Fruit fly (Drosophila melanogaster): ENCODE data around the gene CG13924.

CG13924 gene

dm6 chr3L:1909000-1909399, 39.2 kb downstream of the CG13924 start:
- TF ChIP-seq pan (optimal IDR thresholded peaks at IDR 0.05) (no peak), psq (optimal IDR thresholded peaks at IDR 0.05) (no peak), CG8478 (optimal IDR thresholded peaks at IDR 0.05) (no peak), Dll (optimal IDR thresholded peaks at IDR 0.05) (no peak), EcR (GFP tag; optimal IDR thresholded peaks at IDR 0.05) (no peak), usp (GFP tag; optimal IDR thresholded peaks at IDR 0.05) (no peak)

dm6 chr3L:1910107-1910506, 40.3 kb downstream of the CG13924 start, which contains the start of gene dsb:
TSS of gene dsb (minus strand) at chr3L:1910197.
- TF ChIP-seq Dll (optimal IDR thresholded peaks at IDR 0.05) (no peak), usp (GFP tag; optimal IDR thresholded peaks at IDR 0.05) (no peak), CG8478 (optimal IDR thresholded peaks at IDR 0.05) (no peak), psq (optimal IDR thresholded peaks at IDR 0.05) (no peak), pan (optimal IDR thresholded peaks at IDR 0.05) (no peak), EcR (GFP tag; optimal IDR thresholded peaks at IDR 0.05) (no peak)

- TF ChIP-seq CG8478 (optimal IDR thresholded peaks at IDR 0.05), result no peak
- TF ChIP-seq Dll (optimal IDR thresholded peaks at IDR 0.05), result no peak
- TF ChIP-seq EcR (GFP tag; optimal IDR thresholded peaks at IDR 0.05), result no peak
- TF ChIP-seq usp (GFP tag; optimal IDR thresholded peaks at IDR 0.05), result no peak
- no peak for TF ChIP-seq psq (optimal IDR thresholded peaks at IDR 0.05)
- TF ChIP-seq pan (optimal IDR thresholded peaks at IDR 0.05), result no peak
These were observed 44.8 kb downstream of the CG13924 start for dm6 chr3L:1914668-1915067.

DNA sequence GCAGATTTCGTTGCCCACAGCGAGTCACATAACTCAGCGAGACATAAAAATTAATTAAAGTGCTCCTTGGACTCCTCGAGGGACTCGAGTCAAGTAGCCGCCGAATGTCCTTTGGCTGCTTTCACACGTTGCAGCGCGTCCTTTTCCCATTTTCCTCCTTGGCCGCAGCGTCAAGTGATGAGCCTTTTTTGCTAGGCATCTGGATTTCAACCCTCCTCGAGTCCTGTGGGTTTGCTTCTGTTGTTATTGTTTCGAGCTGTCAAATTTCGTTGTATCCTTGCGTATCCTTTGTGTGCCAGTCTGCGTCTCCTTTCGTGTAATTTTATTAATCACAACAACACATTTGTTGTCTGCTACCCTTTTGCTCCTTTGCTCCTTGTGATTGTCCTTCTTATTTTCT, 46.8 kb downstream of the CG13924 start:
- TF ChIP-seq psq (optimal IDR thresholded peaks at IDR 0.05) (no peak), usp (GFP tag; optimal IDR thresholded peaks at IDR 0.05) (no peak), pan (optimal IDR thresholded peaks at IDR 0.05) (no peak), CG8478 (optimal IDR thresholded peaks at IDR 0.05) (no peak), EcR (GFP tag; optimal IDR thresholded peaks at IDR 0.05) (no peak), Dll (optimal IDR thresholded peaks at IDR 0.05) (no peak)

DNA sequence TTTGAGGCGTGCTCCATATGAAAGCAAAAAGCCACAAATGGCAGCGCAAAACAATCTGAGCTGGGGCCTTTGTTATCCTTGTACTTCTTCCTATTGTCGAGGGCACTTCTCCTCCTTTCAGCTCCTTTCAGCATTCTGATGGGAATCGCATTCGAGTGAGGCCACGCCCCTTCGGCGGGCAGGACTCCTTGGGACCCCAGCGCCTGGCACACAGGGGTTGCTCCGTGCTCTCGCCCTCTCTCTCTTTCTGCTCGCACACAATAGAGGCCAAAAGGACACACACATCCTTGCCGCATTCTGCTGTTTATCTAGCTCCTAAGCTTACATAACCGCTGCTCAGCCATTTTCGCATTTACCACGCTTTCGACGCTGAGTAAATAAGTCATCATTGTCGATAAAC, 50.2 kb downstream of the CG13924 start:
- TF ChIP-seq usp (GFP tag; optimal IDR thresholded peaks at IDR 0.05), result no peak
- TF ChIP-seq CG8478 (optimal IDR thresholded peaks at IDR 0.05), result no peak
- TF ChIP-seq psq (optimal IDR thresholded peaks at IDR 0.05), result no peak
- TF ChIP-seq Dll (optimal IDR thresholded peaks at IDR 0.05), result no peak
- no peak for TF ChIP-seq pan (optimal IDR thresholded peaks at IDR 0.05)
- TF ChIP-seq EcR (GFP tag; optimal IDR thresholded peaks at IDR 0.05), result no peak

DNA sequence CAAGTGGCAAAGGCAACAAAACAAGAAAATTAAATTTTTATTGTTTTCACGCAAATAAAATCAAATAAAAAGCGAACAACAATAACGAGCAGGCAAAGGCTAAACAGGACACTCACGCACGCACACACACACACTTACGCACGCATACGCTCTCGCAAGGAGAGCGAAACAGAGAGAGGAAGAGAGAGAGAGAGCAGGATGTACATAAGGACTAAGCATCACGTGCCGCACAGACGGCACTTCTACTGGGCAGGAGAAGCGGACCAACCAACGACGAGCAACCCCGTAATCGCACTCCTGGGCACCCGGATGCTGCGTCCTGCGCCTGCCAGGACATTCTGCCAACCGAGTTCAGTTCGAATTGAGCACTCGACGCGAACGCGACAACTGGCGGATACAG, 51.1 kb downstream of the CG13924 start, which contains the start of gene Dbx:
Gene Dbx (plus strand): TSS at position 365 of the 400 bp plus-strand sequence.
- TF ChIP-seq Dll (optimal IDR thresholded peaks at IDR 0.05), result no peak
- TF ChIP-seq pan (optimal IDR thresholded peaks at IDR 0.05), result no peak
- no peak for TF ChIP-seq psq (optimal IDR thresholded peaks at IDR 0.05)
- TF ChIP-seq usp (GFP tag; optimal IDR thresholded peaks at IDR 0.05), result no peak
- TF ChIP-seq EcR (GFP tag; optimal IDR thresholded peaks at IDR 0.05), result no peak
- no peak for TF ChIP-seq CG8478 (optimal IDR thresholded peaks at IDR 0.05)
